Worm (Caenorhabditis elegans): ENCODE data around the gene C14B4.2.

- no peak for TF ChIP-seq klf-2 (GFP tag; conservative IDR thresholded peaks at IDR 0.05)
- no peak for TF ChIP-seq ztf-29 (GFP tag; IDR thresholded peaks at IDR 0.05)
- TF ChIP-seq flt-1 (GFP tag; IDR thresholded peaks at IDR 0.05), result no peak
- TF ChIP-seq ztf-23 (GFP tag; IDR thresholded peaks at IDR 0.05), result no peak
Observed at ce11 chrV:19296723-19297122, 65.7 kb downstream of the C14B4.2 start, which contains the start of gene F55C9.6.

Measured in whole organism, midembryonic.